Worm (Caenorhabditis elegans): ENCODE data around the gene plr-1.

- TF ChIP-seq blmp-1 (tag; optimal IDR thresholded peaks at IDR 0.05; ENCODE audit: insufficient read depth), result no peak
- no peak for TF ChIP-seq egl-27 (tag; optimal IDR thresholded peaks at IDR 0.05)
- TF ChIP-seq nhr-11 (tag; optimal IDR thresholded peaks at IDR 0.05), result no peak
- no peak for TF ChIP-seq elt-3 (tag; optimal IDR thresholded peaks at IDR 0.05)
- no peak for TF ChIP-seq skn-1 (tag; optimal IDR thresholded peaks at IDR 0.05)
- TF ChIP-seq lin-13 (GFP tag; optimal IDR thresholded peaks at IDR 0.05), result no peak
- TF ChIP-seq R02D3.7 (tag; optimal IDR thresholded peaks at IDR 0.05), result no peak
- no peak for TF ChIP-seq nhr-12 (tag; optimal IDR thresholded peaks at IDR 0.05)
These were observed 8.8 kb downstream of the plr-1 start for ce11 chrIII:11465394-11465948.

Data from whole organism, L2 larva.